Fruit fly (Drosophila melanogaster) whole organism, wandering third instar larva: ENCODE results near the gene CG9328.

Source experiments
- Abd-B ChIP-seq: fragments of >200 bp; optimal IDR thresholded peaks from 2 replicates; lab custom pipeline; 2017; ENCODE audit warnings: missing biosample characterization, missing genetic modification characterization
- CG32264 ChIP-seq: fragments of 200-800 bp; sonication (Bioruptor generic); optimal IDR thresholded peaks from 2 replicates; lab custom pipeline; 2016; ENCODE audit warnings: missing biosample characterization, missing genetic modification characterization
- CG9705 ChIP-seq: fragments of 200-800 bp; sonication (Bioruptor generic); optimal IDR thresholded peaks from 2 replicates; lab custom pipeline; 2018; ENCODE audit warnings: missing biosample characterization, mild to moderate bottlenecking, missing genetic modification characterization
- CrebA ChIP-seq: fragments of 200-800 bp; sonication (Bioruptor generic); optimal IDR thresholded peaks from 2 replicates; lab custom pipeline; 2016; ENCODE audit warnings: missing biosample characterization, mild to moderate bottlenecking, missing genetic modification characterization, borderline replicate concordance
- Dfd ChIP-seq: fragments of >200 bp; optimal IDR thresholded peaks from 2 replicates; lab custom pipeline; 2017; ENCODE audit warnings: missing biosample characterization, missing genetic modification characterization
- Dif ChIP-seq: fragments of 200-275, 200-300 bp; sonication (Bioruptor generic); optimal IDR thresholded peaks from 2 replicates; lab custom pipeline; 2018; ENCODE audit warnings: missing biosample characterization, missing genetic modification characterization; ENCODE audit not compliant: partially characterized antibody
- GATAd ChIP-seq: sonication (Bioruptor generic); optimal IDR thresholded peaks from 2 replicates; lab custom pipeline; 2016; ENCODE audit warnings: missing biosample characterization, missing genetic modification characterization
- HLH106 ChIP-seq: fragments of 200-800 bp; optimal IDR thresholded peaks from 3 replicates; lab custom pipeline; 2019; ENCODE audit warnings: missing biosample characterization, mild to moderate bottlenecking, missing genetic modification characterization, moderate library complexity
- Hnf4 ChIP-seq: fragments of 200-800 bp; sonication (Bioruptor generic); optimal IDR thresholded peaks from 2 replicates; lab custom pipeline; 2016; ENCODE audit warnings: missing biosample characterization, mild to moderate bottlenecking, missing genetic modification characterization
- Hr78 ChIP-seq: fragments of >200 bp; optimal IDR thresholded peaks from 2 replicates; lab custom pipeline; 2017; ENCODE audit warnings: missing biosample characterization, missing genetic modification characterization
- Hr83 ChIP-seq: fragments of 200-300 bp; sonication (Bioruptor generic); optimal IDR thresholded peaks from 2 replicates; lab custom pipeline; 2016; ENCODE audit warnings: missing biosample characterization, mild to moderate bottlenecking, missing genetic modification characterization, moderate library complexity; ENCODE audit not compliant: poor library complexity, severe bottlenecking
- Jra ChIP-seq: sonication (Bioruptor generic); optimal IDR thresholded peaks from 2 replicates; lab custom pipeline; 2016; ENCODE audit warnings: missing biosample characterization, missing genetic modification characterization
- Mio ChIP-seq: sonication (Bioruptor generic); optimal IDR thresholded peaks from 2 replicates; lab custom pipeline; 2016; ENCODE audit warnings: missing biosample characterization, missing genetic modification characterization
- Myc ChIP-seq: fragments of >200 bp; optimal IDR thresholded peaks from 2 replicates; lab custom pipeline; 2017
- N ChIP-seq: fragments of >200 bp; optimal IDR thresholded peaks from 2 replicates; lab custom pipeline; 2018; ENCODE audit warnings: missing biosample characterization, missing external identifiers, missing genetic modification characterization
- OdsH ChIP-seq: fragments of 200-800 bp; sonication (Bioruptor generic); optimal IDR thresholded peaks from 2 replicates; lab custom pipeline; 2016; ENCODE audit warnings: missing biosample characterization, mild to moderate bottlenecking, missing genetic modification characterization
- Rel ChIP-seq, 2 experiments: fragments of 200-800 bp; sonication (Bioruptor generic) in 1 of 2; optimal IDR thresholded peaks; 2 replicates in 1 of 2; 3 replicates in 1 of 2; lab custom pipeline; 2016 to 2019; ENCODE audit warnings: mild to moderate bottlenecking in 2 of 2, missing biosample characterization in 2 of 2, missing genetic modification characterization in 2 of 2, moderate library complexity in 1 of 2
- Sp1 ChIP-seq: fragments of 200-800 bp; sonication (Bioruptor generic); optimal IDR thresholded peaks from 3 replicates; lab custom pipeline; 2019; ENCODE audit warnings: missing biosample characterization, mild to moderate bottlenecking, missing genetic modification characterization, moderate library complexity
- Vsx2 ChIP-seq: fragments of 200-300, 225-300 bp; sonication (Bioruptor generic); optimal IDR thresholded peaks from 2 replicates; lab custom pipeline; 2018; ENCODE audit warnings: missing biosample characterization, missing genetic modification characterization; ENCODE audit not compliant: partially characterized antibody
- br ChIP-seq: fragments of 200-800 bp; sonication (Bioruptor generic); optimal IDR thresholded peaks from 2 replicates; lab custom pipeline; 2016; ENCODE audit warnings: missing biosample characterization, missing genetic modification characterization
- brk ChIP-seq: fragments of 200-800 bp; sonication (Bioruptor generic); optimal IDR thresholded peaks from 2 replicates; lab custom pipeline; 2016; ENCODE audit warnings: missing biosample characterization, mild to moderate bottlenecking, missing genetic modification characterization
- dl ChIP-seq, 2 experiments: fragments of 175-275, 200-275 bp in 1 of 2; fragments of 200-275 bp in 1 of 2; sonication (Bioruptor generic); optimal IDR thresholded peaks; lab custom pipeline; 2018; ENCODE audit warnings: mild to moderate bottlenecking in 2 of 2, missing biosample characterization in 2 of 2, missing genetic modification characterization in 2 of 2, moderate library complexity in 2 of 2; ENCODE audit not compliant: partially characterized antibody in 2 of 2, insufficient read depth in 1 of 2
- dsf ChIP-seq: sonication (Bioruptor generic); optimal IDR thresholded peaks from 2 replicates; lab custom pipeline; 2016; ENCODE audit warnings: missing biosample characterization, missing genetic modification characterization, borderline replicate concordance
- ey ChIP-seq: fragments of 200-800 bp; sonication (Bioruptor generic); optimal IDR thresholded peaks from 2 replicates; lab custom pipeline; 2016; ENCODE audit warnings: missing biosample characterization, missing genetic modification characterization
- foxo ChIP-seq, 2 experiments: fragments of 200-800 bp; sonication (Bioruptor generic); optimal IDR thresholded peaks; 2 replicates in 1 of 2; 3 replicates in 1 of 2; lab custom pipeline; 2016 to 2017; ENCODE audit warnings: missing biosample characterization in 2 of 2, missing genetic modification characterization in 2 of 2
- fru ChIP-seq: fragments of 200-800 bp; sonication (Bioruptor generic); optimal IDR thresholded peaks from 3 replicates; lab custom pipeline; 2016; ENCODE audit warnings: missing biosample characterization, mild to moderate bottlenecking, missing genetic modification characterization
- h ChIP-seq: fragments of 200-800 bp; sonication (Bioruptor generic); optimal IDR thresholded peaks from 3 replicates; lab custom pipeline; 2016; ENCODE audit warnings: missing biosample characterization, mild to moderate bottlenecking, missing genetic modification characterization
- pan ChIP-seq: fragments of >200 bp; optimal IDR thresholded peaks from 2 replicates; lab custom pipeline; 2017
- rgr ChIP-seq: fragments of 200-800 bp; sonication (Bioruptor generic); optimal IDR thresholded peaks from 3 replicates; lab custom pipeline; 2016; ENCODE audit warnings: missing biosample characterization, mild to moderate bottlenecking, missing genetic modification characterization
- sage ChIP-seq: fragments of 200-800 bp; sonication (Bioruptor generic); optimal IDR thresholded peaks from 2 replicates; lab custom pipeline; 2016; ENCODE audit warnings: missing biosample characterization, mild to moderate bottlenecking, missing genetic modification characterization
- sv ChIP-seq: fragments of 200-800 bp; sonication (Bioruptor generic); optimal IDR thresholded peaks from 3 replicates; lab custom pipeline; 2016; ENCODE audit warnings: missing biosample characterization, missing genetic modification characterization
- tai ChIP-seq: sonication (Bioruptor generic); optimal IDR thresholded peaks from 2 replicates; lab custom pipeline; 2016; ENCODE audit warnings: missing biosample characterization, missing genetic modification characterization
- usp ChIP-seq: fragments of >200 bp; optimal IDR thresholded peaks from 2 replicates; lab custom pipeline; 2017; ENCODE audit warnings: missing biosample characterization, missing genetic modification characterization
- woc ChIP-seq: sonication (Bioruptor generic); optimal IDR thresholded peaks from 2 replicates; lab custom pipeline; 2016; ENCODE audit warnings: missing biosample characterization, mild to moderate bottlenecking, missing genetic modification characterization

Gene CG9328

DNA sequence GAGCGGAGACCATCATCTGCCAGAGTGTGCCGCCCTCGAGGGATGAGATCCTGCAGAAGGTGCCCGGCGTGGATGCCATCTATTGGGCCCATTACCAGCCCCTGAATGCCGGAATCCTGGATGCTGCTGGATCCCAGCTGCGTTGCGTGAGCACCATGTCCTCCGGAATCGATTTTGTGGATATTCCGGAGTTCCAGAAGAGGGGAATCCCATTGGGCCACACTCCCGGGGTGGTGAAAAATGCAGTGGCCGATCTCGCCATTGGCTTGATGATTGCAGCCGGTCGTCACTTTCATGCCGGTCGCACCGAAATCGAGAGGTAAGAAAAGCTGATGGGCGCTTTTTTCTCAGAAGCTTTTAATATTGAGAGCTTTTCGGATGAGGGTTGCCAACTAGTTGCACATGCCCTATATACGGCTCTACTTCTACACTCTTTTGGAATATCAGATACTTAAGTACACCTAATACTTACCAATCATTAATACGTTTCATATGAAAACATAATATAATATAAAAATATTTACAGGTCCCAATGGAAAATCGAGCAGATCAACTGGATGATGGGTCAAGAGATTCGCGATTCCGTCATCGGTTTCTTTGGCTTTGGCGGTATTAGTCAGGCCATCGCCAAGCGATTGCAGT, 32.4 kb downstream of the CG9328 start:
- TF ChIP-seq br (GFP tag; lab: Kevin White, UChicago) (peak; percentile 35), Dif (peak; percentile 0), ey (peak; percentile 0), Dfd (GFP tag; lab: Kevin White, UChicago) (no peak), h (peak; percentile 70), Jra (no peak), CG9705 (GFP tag; lab: Kevin White, UChicago) (no peak), brk (GFP tag; lab: Kevin White, UChicago) (peak; percentile 55), OdsH (GFP tag; lab: Kevin White, UChicago) (peak; percentile 52), Hr83 (GFP tag; lab: Kevin White, UChicago) (peak; percentile 38), Sp1 (GFP tag; lab: Kevin White, UChicago) (no peak), Vsx2 (no peak), Myc (lab: Kevin White, UChicago) (no peak), Hnf4 (GFP tag; lab: Kevin White, UChicago) (peak; percentile 22), dsf (GFP tag; lab: Kevin White, UChicago) (no peak), GATAd (GFP tag; lab: Kevin White, UChicago) (no peak), tai (GFP tag; lab: Kevin White, UChicago) (no peak), Mio (GFP tag; lab: Kevin White, UChicago) (no peak), N (GFP tag; lab: Kevin White, UChicago) (no peak), fru (GFP tag; lab: Kevin White, UChicago) (peak; percentile 27), HLH106 (tag; lab: Kevin White, UChicago) (peak; percentile 39), rgr (GFP tag; lab: Kevin White, UChicago) (peak; percentile 25), CrebA (GFP tag; lab: Kevin White, UChicago) (no peak), CG32264 (no peak), sv (GFP tag; lab: Kevin White, UChicago) (no peak), sage (GFP tag; lab: Kevin White, UChicago) (peak; percentile 56), usp (GFP tag; lab: Kevin White, UChicago) (no peak), Abd-B (GFP tag; lab: Kevin White, UChicago) (no peak), woc (GFP tag; lab: Kevin White, UChicago) (no peak), foxo (GFP tag; optimal IDR thresholded peaks at IDR 0.05; lab: Kevin White, UChicago) (peak in 1 of 2 experiments; percentile 49), Rel (GFP tag; optimal IDR thresholded peaks at IDR 0.05; lab: Kevin White, UChicago) (no peak), Rel (tag; optimal IDR thresholded peaks at IDR 0.05; lab: Kevin White, UChicago) (peak; percentile 94)

DNA sequence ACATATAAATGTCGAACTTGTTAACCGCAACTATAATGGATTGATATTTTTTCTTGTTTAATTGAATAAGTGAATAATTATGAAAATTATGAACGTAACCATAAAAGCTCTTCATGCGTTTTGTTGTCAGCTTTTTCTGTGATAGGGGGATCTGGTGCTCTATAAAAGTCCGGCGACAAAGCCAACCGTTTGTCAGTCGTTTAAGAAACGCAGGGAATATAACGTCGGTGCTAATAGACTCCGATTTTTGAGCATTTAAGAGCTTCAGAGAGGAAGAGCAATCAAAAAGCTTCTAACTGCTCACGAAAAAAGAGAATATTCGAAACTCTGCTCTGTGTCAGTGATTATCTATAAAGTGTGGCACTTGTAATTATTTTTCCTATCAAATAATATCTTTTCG, 33.5 kb downstream of the CG9328 start, which contains the start of gene CG31674:
CG31674 (plus strand) TSS at position 203 of the 400 bp plus-strand sequence.
- TF ChIP-seq Dif (peak; percentile 50), brk (GFP tag; lab: Kevin White, UChicago) (peak; percentile 53), Rel (GFP tag; optimal IDR thresholded peaks at IDR 0.05; lab: Kevin White, UChicago) (no peak), Rel (tag; optimal IDR thresholded peaks at IDR 0.05; lab: Kevin White, UChicago) (peak; percentile 14), h (peak; percentile 59), Hr78 (GFP tag; lab: Kevin White, UChicago) (no peak), dl (GFP tag; optimal IDR thresholded peaks at IDR 0.05; lab: Kevin White, UChicago; ENCODE audit: insufficient read depth in 1 of 2, partially characterized antibody in 2 of 2) (peak in 1 of 2 experiments; percentile 20), Jra (no peak)

DNA sequence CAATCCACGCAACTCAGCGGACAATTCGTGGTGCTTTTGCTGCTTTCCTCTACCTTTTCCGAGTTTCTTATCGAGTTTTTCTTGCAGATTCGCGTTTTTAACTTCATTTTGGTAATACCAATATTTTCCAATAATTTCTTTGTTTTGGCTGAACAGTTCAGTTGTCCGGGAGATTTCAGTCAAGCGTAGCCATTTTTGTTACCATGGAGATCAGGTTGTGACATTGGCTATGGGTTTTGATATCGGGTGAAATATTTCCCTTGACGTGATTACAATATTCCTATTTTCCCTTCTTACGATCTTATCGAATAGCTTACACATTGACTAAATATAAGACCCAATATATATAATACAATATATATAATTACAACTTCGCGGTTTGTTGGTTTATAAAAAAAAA, 38.0 kb downstream of the CG9328 start, which contains the start of gene Oseg5:
Oseg5 (minus strand) TSS at position 340 of the 400 bp plus-strand sequence.
- no peak for TF ChIP-seq CrebA (GFP tag; lab: Kevin White, UChicago)
- TF ChIP-seq Abd-B (GFP tag; lab: Kevin White, UChicago): no peak
- TF ChIP-seq Dif: no peak
- no peak for TF ChIP-seq dl (GFP tag; optimal IDR thresholded peaks at IDR 0.05; lab: Kevin White, UChicago; ENCODE audit: insufficient read depth in 1 of 2, partially characterized antibody in 2 of 2)
- no peak for TF ChIP-seq pan (lab: Kevin White, UChicago)
- no peak for TF ChIP-seq Rel (GFP tag; optimal IDR thresholded peaks at IDR 0.05; lab: Kevin White, UChicago)
- no peak for TF ChIP-seq Rel (tag; optimal IDR thresholded peaks at IDR 0.05; lab: Kevin White, UChicago)
- TF ChIP-seq brk (GFP tag; lab: Kevin White, UChicago): no peak
- TF ChIP-seq woc (GFP tag; lab: Kevin White, UChicago): no peak
- no peak for TF ChIP-seq N (GFP tag; lab: Kevin White, UChicago)
- no peak for TF ChIP-seq CG32264
- no peak for TF ChIP-seq CG9705 (GFP tag; lab: Kevin White, UChicago)
- no peak for TF ChIP-seq Mio (GFP tag; lab: Kevin White, UChicago)
- TF ChIP-seq HLH106 (tag; lab: Kevin White, UChicago): no peak
- TF ChIP-seq, all 38 proteins: peak for 0
